Worm (Caenorhabditis elegans) whole organism, L1 larva: ENCODE measurements around the gene ZK1251.3.

Experiments used
- C16A3.4 ChIP-seq: fragments of 150-350 bp; optimal IDR thresholded peaks from 2 replicates; lab custom pipeline; 2014; ENCODE audit warnings: missing biosample characterization, missing genetic modification characterization
- aha-1 ChIP-seq: fragments of 150-350 bp; optimal IDR thresholded peaks from 2 replicates; lab custom pipeline; 2014; ENCODE audit warnings: missing biosample characterization, missing genetic modification characterization
- alr-1 ChIP-seq: fragments of 200-800 bp; sonication (Bioruptor generic); optimal IDR thresholded peaks from 2 replicates; lab custom pipeline; 2018; ENCODE audit warnings: borderline replicate concordance, mild to moderate bottlenecking, missing genetic modification characterization, missing compliant biosample characterization
- aly-2 ChIP-seq: fragments of 150-350 bp; optimal IDR thresholded peaks from 2 replicates; lab custom pipeline; 2014; ENCODE audit warnings: missing biosample characterization, missing genetic modification characterization
- blmp-1 ChIP-seq: fragments of 150-350 bp; optimal IDR thresholded peaks from 2 replicates; lab custom pipeline; 2014; ENCODE audit warnings: missing biosample characterization, missing genetic modification characterization
- ceh-8 ChIP-seq: fragments of 200-800 bp; sonication (Bioruptor generic); optimal IDR thresholded peaks from 2 replicates; lab custom pipeline; 2018; ENCODE audit warnings: mild to moderate bottlenecking, missing genetic modification characterization, moderate library complexity, missing compliant biosample characterization
- ceh-82 ChIP-seq, 3 experiments: fragments of 150-350 bp in 1 of 3; sonication (generic microtip) in 2 of 3; optimal IDR thresholded peaks; 2 replicates each; lab custom pipeline; 2014 to 2017; ENCODE audit warnings: missing biosample characterization in 3 of 3, missing genetic modification characterization in 3 of 3
- dpl-1 ChIP-seq, 3 experiments: fragments of 150-350 bp in 2 of 3; sonication (generic microtip) in 1 of 3; optimal IDR thresholded peaks; 2 replicates each; lab custom pipeline; 2014 to 2017; ENCODE audit warnings: missing biosample characterization in 3 of 3, missing genetic modification characterization in 3 of 3, missing genetic modification reagents in 3 of 3
- dsc-1 ChIP-seq: sonication (generic microtip); optimal IDR thresholded peaks from 2 replicates; lab custom pipeline; 2016; ENCODE audit warnings: mild to moderate bottlenecking, missing genetic modification characterization, missing compliant biosample characterization
- efl-1 ChIP-seq, 4 experiments: fragments of 150-350 bp; optimal IDR thresholded peaks in 3 of 4; peaks in 1 of 4; 1 replicate in 1 of 4; 2 replicates in 3 of 4; lab custom pipeline; 2014; ENCODE audit warnings: missing biosample characterization in 2 of 4, missing genetic modification characterization in 2 of 4, missing genetic modification reagents in 2 of 4
- egl-13 ChIP-seq: sonication (generic microtip); optimal IDR thresholded peaks from 2 replicates; lab custom pipeline; 2016; ENCODE audit warnings: missing genotype, missing genetic modification reagents, missing genetic modification characterization, missing compliant biosample characterization
- egl-27 ChIP-seq, 2 experiments: fragments of 150-350 bp in 1 of 2; sonication (generic microtip); optimal IDR thresholded peaks; 3 replicates each; lab custom pipeline; 2017 to 2018; ENCODE audit warnings: missing biosample characterization in 2 of 2, missing genetic modification characterization in 2 of 2, missing genetic modification reagents in 2 of 2
- elt-2 ChIP-seq: sonication (generic microtip); optimal IDR thresholded peaks from 2 replicates; lab custom pipeline; 2016; ENCODE audit warnings: missing genetic modification characterization, mild to moderate bottlenecking, inconsistent platforms, missing compliant biosample characterization, missing genetic modification reagents
- elt-3 ChIP-seq, 6 experiments: fragments of 150-350 bp in 1 of 6; sonication (generic microtip); optimal IDR thresholded peaks; 2 replicates each; lab custom pipeline; 2017 to 2018; ENCODE audit warnings: missing biosample characterization in 6 of 6, missing genetic modification characterization in 6 of 6, inconsistent platforms in 1 of 6
- fkh-10 ChIP-seq: sonication (generic microtip); optimal IDR thresholded peaks from 2 replicates; lab custom pipeline; 2017; ENCODE audit warnings: missing biosample characterization, missing genetic modification reagents, missing genetic modification characterization
- fkh-8 ChIP-seq: sonication (generic microtip); optimal IDR thresholded peaks from 2 replicates; lab custom pipeline; 2016; ENCODE audit warnings: mild to moderate bottlenecking, missing genetic modification characterization, missing compliant biosample characterization
- fos-1 ChIP-seq: fragments of 150-350 bp; optimal IDR thresholded peaks from 2 replicates; lab custom pipeline; 2014; ENCODE audit warnings: missing biosample characterization, missing genetic modification characterization
- irx-1 ChIP-seq: sonication (generic microtip); optimal IDR thresholded peaks from 2 replicates; lab custom pipeline; 2016; ENCODE audit warnings: missing genetic modification characterization, missing compliant biosample characterization
- isw-1 ChIP-seq: fragments of 200-800 bp; sonication (Bioruptor generic); IDR thresholded peaks from 2 replicates; pipeline ENCODE4 v1.3.6; 2022; ENCODE audit warnings: missing genetic modification characterization, missing compliant biosample characterization
- jun-1 ChIP-seq: fragments of 150-350 bp; optimal IDR thresholded peaks from 2 replicates; lab custom pipeline; 2014; ENCODE audit warnings: missing biosample characterization, missing genetic modification reagents, missing genetic modification characterization
- lin-13 ChIP-seq: fragments of 150-350 bp; optimal IDR thresholded peaks from 2 replicates; lab custom pipeline; 2014; ENCODE audit warnings: missing biosample characterization, missing genetic modification reagents, missing genetic modification characterization
- lin-14 ChIP-seq: fragments of 200-800 bp; sonication (Bioruptor generic); optimal IDR thresholded peaks from 2 replicates; lab custom pipeline; 2018; ENCODE audit warnings: mild to moderate bottlenecking, missing genetic modification characterization, moderate library complexity, missing compliant biosample characterization
- lin-15B ChIP-seq: fragments of 150-350 bp; sonication (generic microtip); optimal IDR thresholded peaks from 3 replicates; lab custom pipeline; 2014; ENCODE audit warnings: missing biosample characterization, missing genetic modification characterization
- lin-35 ChIP-seq, 2 experiments: fragments of 150-350 bp; optimal IDR thresholded peaks; 2 replicates each; lab custom pipeline; 2014; ENCODE audit warnings: missing biosample characterization in 2 of 2, missing genetic modification characterization in 2 of 2, missing genetic modification reagents in 2 of 2
- lin-39 ChIP-seq: fragments of 150-350 bp; optimal IDR thresholded peaks from 2 replicates; lab custom pipeline; 2014; ENCODE audit warnings: missing biosample characterization, missing genetic modification reagents, missing genetic modification characterization
- lsy-2 ChIP-seq, 2 experiments: fragments of 150-350 bp; optimal IDR thresholded peaks; 2 replicates each; lab custom pipeline; 2014; ENCODE audit warnings: missing biosample characterization in 2 of 2, missing genetic modification characterization in 2 of 2
- mdl-1 ChIP-seq, 2 experiments: fragments of 150-350 bp; optimal IDR thresholded peaks; 2 replicates each; lab custom pipeline; 2014 to 2017; ENCODE audit warnings: missing biosample characterization in 2 of 2, missing genetic modification characterization in 2 of 2, inconsistent platforms in 1 of 2
- mef-2 ChIP-seq: fragments of 150-350 bp; optimal IDR thresholded peaks from 2 replicates; lab custom pipeline; 2014; ENCODE audit warnings: missing biosample characterization, missing genetic modification characterization
- mep-1 ChIP-seq: fragments of 150-350 bp; optimal IDR thresholded peaks from 2 replicates; lab custom pipeline; 2014; ENCODE audit warnings: missing biosample characterization, missing genetic modification characterization
- nhr-11 ChIP-seq: fragments of 150-350 bp; optimal IDR thresholded peaks from 2 replicates; lab custom pipeline; 2014; ENCODE audit warnings: missing biosample characterization, missing genetic modification characterization
- nhr-19 ChIP-seq: fragments of 200-800 bp; sonication (Bioruptor generic); conservative IDR thresholded peaks from 2 replicates; pipeline ENCODE4 v1.3.6; 2022; ENCODE audit warnings: missing genetic modification characterization, missing compliant biosample characterization
- nhr-20 ChIP-seq: sonication (generic microtip); optimal IDR thresholded peaks from 2 replicates; lab custom pipeline; 2016; ENCODE audit warnings: mild to moderate bottlenecking, missing genetic modification characterization, missing compliant biosample characterization
- nhr-71 ChIP-seq: sonication (generic microtip); optimal IDR thresholded peaks from 2 replicates; lab custom pipeline; 2016; ENCODE audit warnings: mild to moderate bottlenecking, missing genetic modification characterization, moderate library complexity, missing compliant biosample characterization
- nhr-84 ChIP-seq: sonication (generic microtip); optimal IDR thresholded peaks from 2 replicates; lab custom pipeline; 2017; ENCODE audit warnings: missing biosample characterization, missing genetic modification characterization
- nhr-85 ChIP-seq: sonication (generic microtip); peaks from one replicate; lab custom pipeline; 2016; ENCODE audit warnings: missing genetic modification characterization, inconsistent platforms, missing compliant biosample characterization
- nhr-90 ChIP-seq: sonication (generic microtip); optimal IDR thresholded peaks from 2 replicates; lab custom pipeline; 2016; ENCODE audit warnings: mild to moderate bottlenecking, missing genetic modification characterization, missing compliant biosample characterization; ENCODE audit not compliant: poor library complexity
- pax-3 ChIP-seq: fragments of 200-800 bp; sonication (Bioruptor generic); optimal IDR thresholded peaks from 2 replicates; lab custom pipeline; 2018; ENCODE audit warnings: mild to moderate bottlenecking, missing genetic modification characterization, moderate library complexity, missing compliant biosample characterization
- pqm-1 ChIP-seq: sonication (generic microtip); optimal IDR thresholded peaks from 3 replicates; lab custom pipeline; 2017; ENCODE audit warnings: missing biosample characterization, missing genetic modification characterization
- rnt-1 ChIP-seq: sonication (generic microtip); optimal IDR thresholded peaks from 2 replicates; lab custom pipeline; 2016; ENCODE audit warnings: mild to moderate bottlenecking, missing genetic modification characterization, moderate library complexity, missing compliant biosample characterization
- skn-1 ChIP-seq: fragments of 150-350 bp; optimal IDR thresholded peaks from 2 replicates; lab custom pipeline; 2014; ENCODE audit warnings: missing biosample characterization, missing genetic modification characterization
- snpc-4 ChIP-seq: fragments of 150-350 bp; optimal IDR thresholded peaks from 2 replicates; lab custom pipeline; 2014; ENCODE audit warnings: missing biosample characterization, missing genetic modification characterization
- sup-37 ChIP-seq: fragments of 200-800 bp; sonication (Bioruptor generic); optimal IDR thresholded peaks from 2 replicates; lab custom pipeline; 2018; ENCODE audit warnings: mild to moderate bottlenecking, missing genetic modification characterization, missing compliant biosample characterization
- swsn-7 ChIP-seq: sonication (generic microtip); optimal IDR thresholded peaks from 2 replicates; lab custom pipeline; 2016; ENCODE audit warnings: missing genetic modification characterization, missing compliant biosample characterization
- tbx-2 ChIP-seq: sonication (generic microtip); optimal IDR thresholded peaks from 2 replicates; lab custom pipeline; 2016; ENCODE audit warnings: missing genetic modification characterization, missing compliant biosample characterization
- tlp-1 ChIP-seq: fragments of 150-350 bp; optimal IDR thresholded peaks from 2 replicates; lab custom pipeline; 2014; ENCODE audit warnings: missing biosample characterization, missing genetic modification characterization
- unc-130 ChIP-seq: fragments of 150-350 bp; optimal IDR thresholded peaks from 2 replicates; lab custom pipeline; 2017; ENCODE audit warnings: missing biosample characterization, missing genetic modification characterization, inconsistent platforms
- unc-30 ChIP-seq: sonication (generic microtip); optimal IDR thresholded peaks from 2 replicates; lab custom pipeline; 2017; ENCODE audit warnings: missing biosample characterization, missing genetic modification characterization
- unc-86 ChIP-seq: sonication (generic microtip); optimal IDR thresholded peaks from 2 replicates; lab custom pipeline; 2016; ENCODE audit warnings: missing genetic modification characterization, missing compliant biosample characterization
- ztf-11 ChIP-seq, 2 experiments: sonication (generic microtip); optimal IDR thresholded peaks; 2 replicates each; lab custom pipeline; 2016 to 2017; ENCODE audit warnings: missing genetic modification characterization in 2 of 2, missing biosample characterization in 1 of 2, missing compliant biosample characterization in 1 of 2
- ztf-4 ChIP-seq: fragments of 150-350 bp; optimal IDR thresholded peaks from 2 replicates; lab custom pipeline; 2014; ENCODE audit warnings: missing biosample characterization, missing genetic modification characterization

ZK1251.3 gene

ce11 chrIV:9717844-9718243 lies 34.4 kb downstream of the ZK1251.3 start:
- TF ChIP-seq elt-3 (tag; optimal IDR thresholded peaks at IDR 0.05; lab: Kevin White, UChicago), result no peak
- no peak for TF ChIP-seq isw-1 (GFP tag; lab: Robert Waterston, UW)

- peak; percentile 68 for TF ChIP-seq lin-13
- peak; percentile 62 for TF ChIP-seq dsc-1 (tag; lab: Kevin White, UChicago)
- TF ChIP-seq tbx-2 (tag; lab: Kevin White, UChicago), result peak; percentile 81
- peak; percentile 72 for TF ChIP-seq swsn-7
- peak; percentile 63 for TF ChIP-seq unc-86 (tag; lab: Kevin White, UChicago)
- peak; percentile 4 for TF ChIP-seq irx-1 (tag; lab: Kevin White, UChicago)
- no peak for TF ChIP-seq unc-30 (tag; lab: Kevin White, UChicago)
- TF ChIP-seq egl-27 (tag; optimal IDR thresholded peaks at IDR 0.05; lab: Kevin White, UChicago), result peak; percentile 40 to 52
- peak; percentile 88 for TF ChIP-seq nhr-20 (tag; lab: Kevin White, UChicago)
- TF ChIP-seq fkh-10, result no peak
- TF ChIP-seq ztf-11 (tag; optimal IDR thresholded peaks at IDR 0.05; lab: Kevin White, UChicago), result no peak
- TF ChIP-seq nhr-19, result peak; percentile 61
- TF ChIP-seq jun-1 (tag; lab: Kevin White, UChicago), result peak; percentile 78
- peak in 2 of 3 experiments; percentile 48 to 53 for TF ChIP-seq ceh-82 (tag; optimal IDR thresholded peaks at IDR 0.05; lab: Kevin White, UChicago)
- TF ChIP-seq lin-15B (tag; lab: Kevin White, UChicago), result peak; percentile 22
- TF ChIP-seq lsy-2 (tag; optimal IDR thresholded peaks at IDR 0.05; lab: Kevin White, UChicago), result peak; percentile 30 to 84
- TF ChIP-seq nhr-84, result no peak
- peak; percentile 41 for TF ChIP-seq ztf-4 (tag; lab: Kevin White, UChicago)
- peak; percentile 24 for TF ChIP-seq aha-1 (tag; lab: Kevin White, UChicago)
- peak; percentile 56 to 66 for TF ChIP-seq efl-1 (optimal IDR thresholded peaks at IDR 0.05; lab: Kevin White, UChicago)
- peak; percentile 32 to 94 for TF ChIP-seq efl-1 (GFP tag; optimal IDR thresholded peaks at IDR 0.05 in 1 of 2; lab: Kevin White, UChicago)
- peak in 2 of 3 experiments; percentile 0 to 40 for TF ChIP-seq dpl-1 (GFP tag; optimal IDR thresholded peaks at IDR 0.05; lab: Kevin White, UChicago)
- peak; percentile 90 for TF ChIP-seq nhr-71 (tag; lab: Kevin White, UChicago)
- TF ChIP-seq rnt-1, result peak; percentile 80
- no peak for TF ChIP-seq alr-1 (tag; lab: Kevin White, UChicago)
- TF ChIP-seq mdl-1 (tag; optimal IDR thresholded peaks at IDR 0.05; lab: Kevin White, UChicago), result peak in 1 of 2 experiments; percentile 72
- no peak for TF ChIP-seq ceh-8 (GFP tag; lab: Kevin White, UChicago)
- TF ChIP-seq C16A3.4 (tag; lab: Kevin White, UChicago), result peak; percentile 73
- peak; percentile 73 for TF ChIP-seq unc-130
- TF ChIP-seq fos-1 (tag; lab: Kevin White, UChicago), result peak; percentile 68
- peak; percentile 92 for TF ChIP-seq nhr-85 (tag; lab: Kevin White, UChicago)
- peak in 2 of 6 experiments; percentile 15 to 62 for TF ChIP-seq elt-3 (tag; optimal IDR thresholded peaks at IDR 0.05; lab: Kevin White, UChicago)
- peak; percentile 93 for TF ChIP-seq lin-14
- no peak for TF ChIP-seq egl-13 (tag; lab: Kevin White, UChicago)
- TF ChIP-seq skn-1 (tag; lab: Kevin White, UChicago), result peak; percentile 33
- TF ChIP-seq isw-1 (GFP tag; lab: Robert Waterston, UW), result no peak; the same call in 1 of the 2 replicates
- peak; percentile 32 for TF ChIP-seq aly-2
- TF ChIP-seq elt-2 (tag; lab: Kevin White, UChicago), result peak; percentile 46
- TF ChIP-seq lin-39 (tag; lab: Kevin White, UChicago), result no peak
- TF ChIP-seq tlp-1 (tag; lab: Kevin White, UChicago), result no peak
- peak; percentile 62 for TF ChIP-seq snpc-4 (tag; lab: Kevin White, UChicago)
- TF ChIP-seq blmp-1 (tag; lab: Kevin White, UChicago), result peak; percentile 87
- peak; percentile 35 for TF ChIP-seq mef-2
- peak; percentile 48 for TF ChIP-seq mep-1
- peak; percentile 4 for TF ChIP-seq nhr-11 (tag; lab: Kevin White, UChicago)
- no peak for TF ChIP-seq pqm-1 (tag; lab: Kevin White, UChicago)
- peak; percentile 87 for TF ChIP-seq fkh-8 (tag; lab: Kevin White, UChicago)
- peak; percentile 62 to 66 for TF ChIP-seq lin-35 (GFP tag; optimal IDR thresholded peaks at IDR 0.05; lab: Kevin White, UChicago)
- TF ChIP-seq pax-3 (tag; lab: Kevin White, UChicago), result peak; percentile 41
- TF ChIP-seq sup-37, result no peak
- TF ChIP-seq nhr-90 (tag; lab: Kevin White, UChicago), result peak; percentile 56
Measured at ce11 chrIV:9718396-9718795, 34.9 kb downstream of the ZK1251.3 start.
